Worm (Caenorhabditis elegans) whole organism, L2 larva: ENCODE results near the gene F32D8.7.

ENCODE experiments used
- ama-1 ChIP-seq: fragments of 150-350 bp; optimal IDR thresholded peaks from 2 replicates; lab custom pipeline; 2018; ENCODE audit warnings: inconsistent platforms
- mdl-1 ChIP-seq, 2 experiments: fragments of 150-350 bp in 1 of 2; sonication (generic microtip) in 1 of 2; optimal IDR thresholded peaks; 2 replicates each; lab custom pipeline; 2017; ENCODE audit warnings: missing biosample characterization in 2 of 2, missing genetic modification characterization in 2 of 2
- nhr-237 ChIP-seq: fragments of 150-350 bp; optimal IDR thresholded peaks from 2 replicates; lab custom pipeline; 2014; ENCODE audit warnings: missing biosample characterization, missing genetic modification characterization
- nhr-25 ChIP-seq: fragments of 150-350 bp; sonication (generic microtip); optimal IDR thresholded peaks from 3 replicates; lab custom pipeline; 2014; ENCODE audit warnings: missing biosample characterization, missing genetic modification characterization
- nhr-77 ChIP-seq: fragments of 150-350 bp; optimal IDR thresholded peaks from 2 replicates; lab custom pipeline; 2014; ENCODE audit warnings: missing biosample characterization, missing genetic modification characterization
- ztf-4 ChIP-seq: fragments of 150-350 bp; optimal IDR thresholded peaks from 2 replicates; lab custom pipeline; 2014; ENCODE audit warnings: missing biosample characterization, missing genetic modification characterization

DNA sequence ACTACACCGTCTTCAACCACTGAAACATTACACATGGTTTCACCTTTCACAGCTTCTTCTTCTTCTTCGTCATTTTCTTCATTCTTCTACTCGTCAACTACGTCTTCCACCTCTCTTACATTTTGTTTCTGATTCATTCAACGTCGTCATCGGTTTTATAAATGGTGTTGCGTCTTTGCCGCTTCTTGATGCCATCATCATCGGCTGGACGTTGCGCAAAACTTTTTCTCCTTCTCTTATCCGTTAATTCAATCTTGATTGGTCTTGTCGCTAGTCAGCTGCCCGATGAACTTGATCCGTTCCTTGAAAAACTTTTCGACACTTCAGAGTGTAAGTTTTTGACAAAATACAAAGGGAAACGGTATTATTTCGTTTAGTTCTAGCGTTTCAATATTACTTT is 394 bp downstream of the F32D8.7 start:
- TF ChIP-seq nhr-237 (tag; lab: Kevin White, UChicago): no peak
- TF ChIP-seq nhr-77 (tag; lab: Kevin White, UChicago): no peak
- no peak for TF ChIP-seq ama-1
- TF ChIP-seq nhr-25 (tag; lab: Kevin White, UChicago): peak; percentile 34
- TF ChIP-seq ztf-4 (tag; lab: Kevin White, UChicago): no peak
- TF ChIP-seq mdl-1 (tag; optimal IDR thresholded peaks at IDR 0.05; lab: Kevin White, UChicago): no peak
